Fruit fly (Drosophila melanogaster) whole organism, prepupa: ENCODE data around the gene CG15498.

Experiments used
- CG10631 ChIP-seq: fragments of 200-800 bp; sonication (Bioruptor generic); optimal IDR thresholded peaks from 2 replicates; lab custom pipeline; 2016; ENCODE audit warnings: missing biosample characterization, missing genetic modification characterization
- CG6276 ChIP-seq: fragments of 200-800 bp; sonication (Bioruptor generic); optimal IDR thresholded peaks from 2 replicates; lab custom pipeline; 2017; ENCODE audit warnings: missing biosample characterization, mild to moderate bottlenecking, missing genetic modification characterization
- OdsH ChIP-seq: fragments of 200-800 bp; sonication (Bioruptor generic); optimal IDR thresholded peaks from 3 replicates; lab custom pipeline; 2016; ENCODE audit warnings: missing biosample characterization, missing genetic modification characterization
- spab ChIP-seq: fragments of 200-800 bp; sonication (Bioruptor generic); optimal IDR thresholded peaks from 2 replicates; lab custom pipeline; 2017; ENCODE audit warnings: missing biosample characterization, mild to moderate bottlenecking, missing genetic modification characterization, missing genetic modification reagents

- TF ChIP-seq CG10631 (GFP tag; lab: Kevin White, UChicago) (no peak), spab (GFP tag; lab: Kevin White, UChicago) (no peak), OdsH (GFP tag; lab: Kevin White, UChicago) (no peak), CG6276 (GFP tag; lab: Kevin White, UChicago) (no peak)
These were observed 18.6 kb upstream of the CG15498 start for dm6 chr3R:21587480-21588055.
